Fruit fly (Drosophila melanogaster) whole organism, larva: ENCODE results near the gene Atox1.
A peak's percentile ranks its signal among the peaks of the same experiment; 100 is the strongest.

Experiments used
- noc ChIP-seq: fragments of 200-800 bp; sonication (Bioruptor generic); optimal IDR thresholded peaks from 3 replicates; lab custom pipeline; 2019; ENCODE audit warnings: missing biosample characterization, mild to moderate bottlenecking, missing genetic modification characterization, moderate library complexity

Atox1 gene

DNA sequence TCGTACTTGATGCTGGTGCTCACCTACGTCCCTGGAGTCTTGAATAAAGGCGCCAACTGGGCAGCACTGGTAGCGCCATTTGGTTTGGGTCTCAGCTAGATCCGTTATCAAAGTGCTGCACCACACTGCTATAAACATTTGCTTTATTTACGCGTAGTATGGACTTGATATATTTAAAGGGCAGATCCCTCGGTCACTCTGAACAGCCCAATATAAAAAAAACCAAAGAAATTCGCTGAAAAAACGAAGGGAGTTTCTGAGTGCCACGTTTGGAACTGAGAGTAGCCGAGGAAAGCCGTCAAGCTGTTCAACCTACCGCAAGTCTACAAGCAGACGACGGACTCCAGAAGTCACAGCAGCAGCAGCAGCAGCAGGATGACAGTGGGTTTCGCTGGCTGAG, at the start of gene Atox1:
TSS of gene Atox1 (plus strand) at position 181 of the 400 bp plus-strand sequence.
- TF ChIP-seq noc: peak; percentile 16

DNA sequence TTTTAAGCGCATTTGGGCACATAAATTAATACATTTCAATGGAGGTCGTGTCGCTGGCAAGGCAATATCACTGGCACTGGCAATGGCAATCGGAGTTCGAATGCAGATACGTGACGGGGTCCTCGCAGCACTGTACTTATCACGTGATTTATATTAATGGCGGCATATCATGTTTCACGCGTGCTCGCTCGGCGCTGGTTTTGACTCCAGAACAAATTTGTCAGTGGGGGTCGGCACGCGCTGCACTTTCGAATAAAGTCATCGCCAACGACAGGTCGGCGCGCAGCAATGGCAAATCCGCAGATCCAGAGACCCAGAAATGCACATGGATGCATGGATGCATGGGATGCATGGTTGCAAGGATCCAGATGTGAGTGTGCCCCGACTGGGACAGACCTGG, 49.5 kb upstream of the Atox1 start:
- TF ChIP-seq noc: no peak

DNA sequence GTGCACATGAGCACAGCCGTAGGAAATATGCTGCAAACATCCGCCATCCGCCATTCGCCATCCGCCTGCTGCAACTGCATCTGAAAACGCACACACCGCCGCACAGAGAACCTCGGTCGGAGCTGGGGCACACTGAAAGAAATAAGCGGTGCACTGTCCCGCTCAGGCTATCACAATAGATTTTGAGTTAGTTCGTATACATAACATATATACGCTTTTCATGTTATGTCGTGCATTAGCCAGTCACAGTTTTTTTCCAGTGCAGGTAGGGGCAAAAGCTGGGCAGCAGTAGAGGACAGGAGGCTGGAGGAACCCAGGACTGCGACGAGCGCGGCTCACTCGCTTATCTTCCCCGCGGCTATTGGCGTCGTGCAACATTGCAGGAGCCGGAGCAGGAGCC, 46.4 kb upstream of the Atox1 start:
- TF ChIP-seq noc: no peak

DNA sequence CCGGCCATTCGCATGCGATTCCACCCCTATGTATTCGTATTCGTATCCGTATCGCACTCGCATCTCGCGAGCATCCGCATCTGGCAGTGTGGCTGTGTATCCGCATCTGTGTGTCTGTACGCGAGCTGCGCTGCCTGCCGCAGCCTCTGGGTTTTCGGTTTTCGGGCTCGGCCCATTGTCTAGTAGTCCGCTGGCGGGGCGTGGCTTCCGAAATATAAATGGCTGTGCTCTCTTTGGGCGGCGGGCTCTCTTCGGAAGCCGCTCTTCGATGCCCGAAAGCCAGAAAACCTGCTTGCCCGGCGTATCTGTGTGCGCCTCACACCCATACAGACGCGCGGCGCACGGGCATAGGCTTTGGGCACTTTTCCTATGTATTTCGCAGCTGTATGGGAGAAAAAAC, 42.5 kb upstream of the Atox1 start:
- no peak for TF ChIP-seq noc

DNA sequence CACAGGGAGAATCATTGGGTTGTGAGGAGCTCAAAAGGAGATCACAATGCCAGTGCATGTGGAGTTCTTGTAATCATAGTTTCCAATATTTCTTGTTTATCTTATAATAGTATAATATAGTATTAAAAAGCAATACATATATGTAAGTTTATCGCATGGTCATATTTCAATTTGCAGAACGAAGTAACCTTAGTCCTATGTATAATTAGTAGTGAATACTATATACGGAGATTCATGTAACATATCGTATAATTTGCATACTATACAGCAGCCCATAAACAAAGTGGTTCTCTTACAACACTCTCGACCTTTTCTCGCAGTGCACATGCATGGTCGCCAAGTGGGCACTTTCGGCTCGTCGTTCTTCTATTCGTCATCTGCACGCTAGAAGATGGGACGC, 38.5 kb upstream of the Atox1 start:
- no peak for TF ChIP-seq noc

DNA sequence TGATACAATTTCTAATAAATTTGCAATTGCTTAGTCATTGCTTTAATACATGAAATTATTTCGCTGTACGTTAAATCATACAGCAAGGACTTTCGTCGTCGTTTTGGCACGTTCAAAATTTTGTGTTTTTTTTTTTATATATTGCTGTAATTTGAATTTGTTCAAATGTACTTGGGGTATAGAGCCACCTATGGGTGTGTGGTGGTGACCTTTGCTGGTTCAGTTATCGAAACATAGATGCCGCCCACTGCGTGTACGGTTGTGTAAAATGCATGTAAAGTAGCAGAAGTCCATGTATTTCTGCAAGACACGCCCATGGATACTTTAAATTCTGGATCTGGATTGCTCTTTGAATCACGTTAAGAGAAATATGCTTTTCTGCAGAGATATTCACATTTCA, 36.5 kb upstream of the Atox1 start:
- no peak for TF ChIP-seq noc

DNA sequence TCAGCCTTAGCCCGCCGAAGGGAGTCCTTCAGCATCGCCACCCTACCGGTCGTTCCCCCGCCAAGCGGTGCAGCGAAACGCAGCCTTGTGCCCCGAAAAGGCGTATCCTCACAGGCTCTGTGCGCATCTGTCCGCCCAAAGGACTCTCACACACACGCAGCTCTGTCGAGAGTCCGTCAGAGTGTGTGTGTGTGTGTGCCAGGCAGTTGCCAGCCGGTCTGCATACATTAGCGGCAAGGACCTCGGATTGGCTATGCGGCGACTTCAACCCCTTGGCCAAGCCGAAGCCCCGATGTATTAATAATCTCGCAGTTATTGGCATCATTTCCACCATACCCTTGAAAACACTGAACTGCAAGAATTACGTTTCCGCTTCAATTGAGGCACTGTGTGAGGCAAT, 30.3 kb upstream of the Atox1 start:
- no peak for TF ChIP-seq noc

DNA sequence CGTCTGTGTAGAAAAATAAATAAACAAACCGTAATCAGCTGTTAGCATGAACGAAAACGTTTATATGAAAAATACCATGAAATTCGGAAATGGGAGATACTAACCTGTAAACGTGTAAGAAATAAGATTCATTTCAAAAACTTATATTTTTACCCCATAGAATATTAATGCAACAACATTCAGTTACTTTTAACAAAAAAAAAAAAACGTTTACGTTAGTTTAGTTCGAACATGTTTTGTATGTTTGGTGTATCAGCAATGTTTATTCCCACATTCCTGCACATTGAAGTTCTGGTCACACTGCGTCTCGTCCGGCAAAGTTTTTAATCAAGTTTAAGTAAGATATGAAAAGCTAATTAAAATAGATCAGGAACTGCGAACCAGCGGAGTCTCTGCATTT, 23.4 kb upstream of the Atox1 start, which contains the start of the genes S1P and CG11307:
TSS of gene S1P (minus strand) at position 23 of the 400 bp plus-strand sequence.
TSS of gene CG11307 (plus strand) at position 270 of the 400 bp plus-strand sequence.
- no peak for TF ChIP-seq noc

DNA sequence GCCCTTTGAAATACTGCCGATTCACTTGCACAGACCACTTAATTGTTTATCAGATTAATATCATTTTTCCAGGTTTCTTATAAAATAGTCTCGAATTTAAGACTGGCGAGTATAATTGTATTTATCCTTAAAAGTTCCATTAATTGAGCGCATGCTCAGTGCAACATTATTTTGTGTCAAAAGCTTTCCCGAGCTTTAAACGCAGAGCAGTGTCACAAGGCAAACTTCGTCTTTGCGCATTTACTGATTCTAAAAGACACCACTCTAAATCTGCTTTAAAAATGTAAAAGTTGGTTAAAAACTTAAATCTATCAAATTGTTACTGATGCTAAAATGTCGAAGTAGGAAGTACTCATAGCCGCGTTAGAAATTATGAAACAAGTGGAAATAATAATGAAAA, 15.2 kb upstream of the Atox1 start, which contains the start of the genes CG7166 and Alg11:
TSS of gene CG7166 (minus strand) at position 101 of the 400 bp plus-strand sequence.
TSS of gene Alg11 (plus strand) at position 260 of the 400 bp plus-strand sequence.
- no peak for TF ChIP-seq noc

DNA sequence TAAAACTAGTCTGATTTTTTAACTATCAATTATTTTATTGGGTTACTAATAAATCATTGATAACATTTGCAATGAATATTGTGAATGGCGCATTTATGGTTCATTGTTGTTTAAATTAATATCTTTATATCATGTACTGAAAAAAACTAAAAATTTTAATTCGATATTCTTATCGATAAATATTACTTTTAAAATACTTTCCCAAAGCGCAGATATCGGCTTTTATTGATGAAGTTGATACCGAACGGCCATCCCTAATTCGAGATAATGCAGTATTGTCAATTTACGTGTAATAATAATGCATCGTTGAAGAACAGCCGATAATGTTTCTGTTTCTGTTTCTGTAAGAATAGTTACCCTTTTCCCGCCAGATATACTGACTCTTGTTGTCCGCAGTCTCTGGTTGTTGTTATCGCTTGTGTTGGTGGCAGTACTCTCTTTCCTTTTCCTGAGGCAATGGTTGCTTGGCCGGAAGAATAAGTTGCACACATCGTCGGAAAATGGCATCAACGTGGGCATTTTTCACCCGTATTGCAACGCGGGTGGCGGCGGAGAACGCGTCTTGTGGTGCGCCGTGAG, 14.7 kb upstream of the Atox1 start:
- no peak for TF ChIP-seq noc

DNA sequence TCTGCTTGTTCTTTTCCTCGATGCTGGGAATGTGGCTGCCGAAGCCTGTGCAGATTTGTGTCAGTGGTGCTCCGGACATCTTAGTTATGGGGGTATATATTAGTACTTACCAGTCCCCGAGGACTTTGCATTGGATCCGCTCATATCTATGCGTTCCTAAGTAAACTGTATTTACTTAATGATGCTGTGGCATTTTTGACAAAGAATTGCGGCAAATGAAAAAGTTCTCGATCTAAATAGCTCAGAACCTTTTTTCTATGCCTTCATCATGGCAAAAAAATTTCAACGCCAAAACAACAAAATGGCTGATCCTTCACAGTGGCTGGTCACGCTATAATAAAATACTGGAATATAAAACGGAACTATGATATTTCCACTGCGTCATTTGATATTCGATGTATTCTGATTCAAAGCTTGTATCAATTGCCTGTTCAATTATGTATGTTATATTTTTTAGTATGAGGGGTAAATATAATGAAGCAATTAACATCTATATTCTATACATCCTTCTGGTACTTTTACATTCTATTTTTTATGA, 6.6 kb upstream of the Atox1 start, which contains the start of gene MED1:
TSS of gene MED1 (minus strand) at position 295 of the 538 bp plus-strand sequence.
- TF ChIP-seq noc: no peak

DNA sequence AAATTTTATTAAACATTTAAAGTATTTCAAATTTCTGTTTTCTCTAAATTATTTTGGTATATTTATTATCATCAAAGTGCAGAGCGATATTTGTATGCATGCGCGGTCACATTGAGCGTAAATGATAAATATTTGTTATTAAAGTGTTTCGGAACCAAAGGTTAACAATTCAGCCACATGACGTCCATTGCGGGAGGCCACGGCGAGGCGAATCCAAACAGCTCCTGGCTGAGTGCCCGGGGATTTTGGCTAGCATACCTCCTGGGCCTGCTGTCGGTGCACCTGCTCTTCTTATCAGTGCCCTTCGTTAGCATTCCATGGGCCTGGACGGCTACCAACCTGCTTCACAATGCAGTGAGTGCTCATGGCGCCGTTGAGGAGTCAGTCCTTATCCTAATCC, 5.6 kb upstream of the Atox1 start, which contains the start of gene ORMDL:
TSS of gene ORMDL (plus strand) at position 98 of the 400 bp plus-strand sequence.
- TF ChIP-seq noc: no peak

DNA sequence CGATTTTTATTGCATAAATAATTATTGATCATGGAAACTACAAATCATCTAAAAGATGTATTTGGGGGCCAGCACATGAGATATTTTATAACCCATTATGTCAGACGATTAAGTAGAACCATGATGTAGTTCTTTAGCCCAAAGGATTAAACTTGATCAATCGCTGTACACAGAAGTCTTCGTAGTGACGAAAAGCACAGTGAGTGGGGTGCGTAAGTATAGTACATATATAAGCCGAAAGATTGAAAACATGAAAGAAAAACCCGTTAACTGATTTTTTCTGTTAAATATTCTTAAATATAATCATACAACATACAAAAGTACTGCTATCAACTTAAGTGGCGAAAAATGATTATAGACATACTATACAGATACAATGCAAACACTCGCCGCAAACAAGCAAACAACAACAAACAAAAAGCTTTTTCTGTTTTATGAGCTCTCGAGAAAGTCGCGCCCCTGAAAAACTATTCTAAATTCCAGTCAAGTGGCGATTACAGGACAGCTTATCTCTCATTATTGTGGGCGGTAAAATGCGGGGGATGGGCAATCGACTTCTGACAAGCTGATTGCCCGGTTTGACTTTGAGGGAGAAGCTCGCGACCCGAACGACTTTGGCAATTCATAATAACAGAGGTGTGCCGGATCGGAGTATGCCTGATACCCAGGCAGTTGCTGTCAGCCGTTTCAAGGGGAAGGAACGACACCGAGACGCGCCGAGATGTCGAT, 4.4 kb upstream of the Atox1 start, which contains the start of gene CG32444:
TSS of gene CG32444 (plus strand) at position 683 of the 729 bp plus-strand sequence.
- TF ChIP-seq noc: peak; percentile 50

DNA sequence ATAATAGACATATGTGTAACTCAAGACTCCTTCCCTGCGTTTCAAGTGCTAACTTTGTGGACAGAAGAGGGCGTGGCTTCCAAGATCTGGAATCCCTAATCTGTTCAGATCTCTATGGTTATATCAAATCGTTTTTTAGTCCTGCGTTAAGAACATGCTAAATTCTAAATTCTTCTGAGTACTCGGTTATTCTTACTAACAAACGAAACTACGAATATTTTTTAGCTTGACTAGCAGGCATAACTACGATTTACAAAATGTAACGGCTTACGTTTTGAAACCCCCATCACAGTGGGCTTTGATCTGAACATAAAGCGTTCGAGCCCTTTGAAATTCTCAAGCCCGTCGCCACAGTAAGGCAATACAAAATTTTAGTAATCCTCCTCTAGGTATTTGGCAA, 1.7 kb upstream of the Atox1 start, which contains the start of gene CG32445:
TSS of gene CG32445 (plus strand) at position 301 of the 400 bp plus-strand sequence.
- TF ChIP-seq noc: no peak

DNA sequence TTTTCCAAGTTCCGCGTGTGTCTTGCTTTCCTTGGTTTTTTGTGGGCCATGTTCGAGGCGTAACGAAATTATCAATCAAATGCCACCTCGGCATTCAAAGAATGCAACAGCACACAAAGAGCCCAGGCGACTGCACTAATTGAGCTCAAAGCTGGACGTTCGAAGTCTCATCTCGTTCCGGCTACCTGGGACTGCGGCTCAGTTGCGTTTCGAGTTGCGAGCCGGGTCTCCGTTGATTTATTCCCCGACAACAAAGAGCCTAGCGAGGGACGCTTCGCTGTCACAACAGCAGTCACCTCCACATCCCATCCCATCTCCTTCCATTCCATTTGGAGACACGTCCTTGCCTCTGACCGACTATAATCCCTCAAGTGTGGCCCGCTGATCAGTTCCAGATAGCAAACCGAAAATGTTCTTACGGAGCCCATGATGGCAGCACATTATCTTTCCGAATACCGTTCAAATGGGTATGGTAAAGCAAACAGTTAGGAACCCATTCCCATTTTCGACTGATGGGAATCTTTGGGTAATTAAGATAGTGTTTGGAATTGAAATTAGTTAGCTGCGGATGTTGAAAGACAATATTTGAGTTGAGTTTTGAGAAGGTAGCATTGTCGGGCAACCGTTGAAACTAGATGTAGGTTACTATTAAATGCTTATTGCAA, 2.2 kb downstream of the Atox1 start:
- no peak for TF ChIP-seq noc

DNA sequence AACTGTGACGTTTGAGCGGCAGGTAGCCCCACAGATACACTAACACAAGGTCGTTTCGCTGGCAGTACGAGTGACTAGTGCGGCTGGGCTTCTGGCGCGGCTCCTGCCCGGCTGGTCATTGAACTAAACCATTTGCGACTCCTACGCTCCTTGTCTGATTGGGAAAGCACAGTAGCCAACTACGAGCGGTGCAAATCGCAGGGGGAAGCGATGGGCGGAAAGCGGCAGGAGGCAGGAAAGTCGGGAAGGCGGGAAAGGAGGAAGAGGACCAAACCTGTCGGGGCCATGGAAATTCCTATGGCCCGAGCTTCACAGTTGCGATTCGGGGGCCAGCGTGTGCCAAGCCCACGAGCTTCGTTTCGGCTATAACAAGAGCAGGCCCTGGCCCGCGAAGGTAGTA, 3.4 kb downstream of the Atox1 start:
- TF ChIP-seq noc: no peak

DNA sequence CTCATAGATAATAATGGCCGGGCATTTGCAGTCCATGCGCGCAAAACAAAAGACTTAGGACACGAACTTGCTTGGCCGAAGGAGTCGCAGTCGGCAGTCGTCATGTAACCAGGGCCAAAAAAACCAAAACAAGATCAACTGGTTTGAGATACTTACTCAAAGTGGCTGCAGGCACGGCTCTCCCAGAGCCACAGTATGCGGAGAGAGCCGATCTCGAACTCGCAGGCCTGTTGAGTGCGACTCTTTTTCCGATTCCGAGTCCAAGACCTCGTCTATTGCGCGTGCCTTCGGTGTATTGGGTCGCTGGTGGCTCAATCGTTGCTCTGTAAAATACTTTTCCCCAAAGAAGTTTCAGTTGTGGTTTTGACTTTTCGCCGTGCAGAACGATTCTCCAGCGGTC, 3.8 kb downstream of the Atox1 start, which contains the start of gene CG43980:
TSS of gene CG43980 (plus strand) at position 352 of the 400 bp plus-strand sequence.
- no peak for TF ChIP-seq noc
